Fruit fly (Drosophila melanogaster) whole organism, embryonic: ENCODE data around the gene Notum.

Experiments used
- Abd-B ChIP-seq: fragments of 200-800 bp; sonication (Bioruptor generic); optimal IDR thresholded peaks from 2 replicates; lab custom pipeline; 2018; ENCODE audit warnings: missing biosample characterization, mild to moderate bottlenecking, missing genetic modification characterization, moderate library complexity
- Aef1 ChIP-seq: fragments of 200-800 bp; sonication (Bioruptor generic); IDR thresholded peaks from 3 replicates; pipeline ENCODE4 v1.3.6; 2022; ENCODE audit warnings: missing biosample characterization, missing genetic modification characterization
- Antp ChIP-seq: fragments of 200-800 bp; sonication (Bioruptor generic); optimal IDR thresholded peaks from 3 replicates; lab custom pipeline; 2016; ENCODE audit warnings: missing biosample characterization, missing genetic modification characterization
- Bteb2 ChIP-seq: fragments of 200-800 bp; sonication (Bioruptor generic); optimal IDR thresholded peaks from 2 replicates; lab custom pipeline; 2016; ENCODE audit warnings: missing biosample characterization, missing genetic modification characterization
- CG10979 ChIP-seq: fragments of 200-800 bp; sonication (Bioruptor generic); optimal IDR thresholded peaks from 2 replicates; lab custom pipeline; 2018; ENCODE audit warnings: missing biosample characterization, mild to moderate bottlenecking, missing genetic modification characterization, moderate library complexity
- CG12104 ChIP-seq: fragments of 200-800 bp; sonication (Bioruptor generic); optimal IDR thresholded peaks from 3 replicates; lab custom pipeline; 2016; ENCODE audit warnings: missing biosample characterization, missing genetic modification characterization
- CG12155 ChIP-seq: fragments of 200-800 bp; sonication (Bioruptor generic); optimal IDR thresholded peaks from 3 replicates; lab custom pipeline; 2016; ENCODE audit warnings: missing biosample characterization, missing genetic modification characterization
- CG12659 ChIP-seq: fragments of 200-800 bp; sonication (Bioruptor generic); optimal IDR thresholded peaks from 3 replicates; lab custom pipeline; 2017; ENCODE audit warnings: mild to moderate bottlenecking, missing biosample characterization, missing genetic modification reagents, missing genetic modification characterization
- CG13287 ChIP-seq: fragments of 200-800 bp; sonication (Bioruptor generic); IDR thresholded peaks from 2 replicates; pipeline ENCODE4 v1.3.6; 2022; ENCODE audit warnings: missing biosample characterization, missing genetic modification characterization; ENCODE audit not compliant: partially characterized antibody
- CG13894 ChIP-seq: fragments of 200-800 bp; sonication (Bioruptor generic); optimal IDR thresholded peaks from 3 replicates; lab custom pipeline; 2018; ENCODE audit warnings: missing biosample characterization, mild to moderate bottlenecking, missing genetic modification characterization, moderate library complexity
- CG15073 ChIP-seq: fragments of 200-800 bp; sonication (Bioruptor generic); optimal IDR thresholded peaks from 2 replicates; lab custom pipeline; 2016; ENCODE audit warnings: missing biosample characterization, missing genetic modification characterization
- CG17361 ChIP-seq: fragments of 200-800 bp; sonication (Bioruptor generic); IDR thresholded peaks from 3 replicates; pipeline ENCODE4 v1.3.6; 2022; ENCODE audit warnings: missing biosample characterization, missing genetic modification characterization
- CG2116 ChIP-seq: fragments of 200-800 bp; sonication (Bioruptor generic); optimal IDR thresholded peaks from 3 replicates; lab custom pipeline; 2018; ENCODE audit warnings: missing biosample characterization, mild to moderate bottlenecking, missing genetic modification characterization
- CG2889 ChIP-seq: fragments of 200-800 bp; sonication (Bioruptor generic); IDR thresholded peaks from 3 replicates; pipeline ENCODE4 v1.3.6; 2022; ENCODE audit warnings: missing biosample characterization, missing genetic modification characterization
- CG32767 ChIP-seq: fragments of 200-800 bp; sonication (Bioruptor generic); IDR thresholded peaks from 2 replicates; pipeline ENCODE4 v1.3.6; 2022; ENCODE audit warnings: missing biosample characterization, missing genetic modification characterization
- CG8281 ChIP-seq: fragments of 200-800 bp; sonication (Bioruptor generic); optimal IDR thresholded peaks from 2 replicates; lab custom pipeline; 2018; ENCODE audit warnings: missing biosample characterization, mild to moderate bottlenecking, missing genetic modification characterization, moderate library complexity
- CG8359 ChIP-seq: fragments of 200-800 bp; sonication (Bioruptor generic); optimal IDR thresholded peaks from 2 replicates; lab custom pipeline; 2017; ENCODE audit warnings: missing biosample characterization, mild to moderate bottlenecking, missing genetic modification characterization, borderline replicate concordance
- CG8388 ChIP-seq: fragments of 200-800 bp; sonication (Bioruptor generic); optimal IDR thresholded peaks from 2 replicates; lab custom pipeline; 2019; ENCODE audit warnings: missing biosample characterization, mild to moderate bottlenecking, missing genetic modification characterization, moderate library complexity
- CG9437 ChIP-seq: fragments of 200-800 bp; sonication (Bioruptor generic); optimal IDR thresholded peaks from 2 replicates; lab custom pipeline; 2018; ENCODE audit warnings: missing biosample characterization, mild to moderate bottlenecking, missing genetic modification characterization
- CG9876 ChIP-seq: fragments of 200-800 bp; sonication (Bioruptor generic); optimal IDR thresholded peaks from 2 replicates; lab custom pipeline; 2016; ENCODE audit warnings: missing biosample characterization, missing genetic modification characterization
- CHES-1-like ChIP-seq: fragments of 200-800 bp; sonication (Bioruptor generic); optimal IDR thresholded peaks from 2 replicates; lab custom pipeline; 2016; ENCODE audit warnings: missing biosample characterization, missing genetic modification characterization
- HLH4C ChIP-seq: fragments of 200-800 bp; sonication (Bioruptor generic); IDR thresholded peaks from 3 replicates; pipeline ENCODE4 v1.3.6; 2022; ENCODE audit warnings: missing biosample characterization, missing genetic modification characterization; ENCODE audit not compliant: partially characterized antibody
- Hey ChIP-seq: fragments of 200-800 bp; sonication (Bioruptor generic); optimal IDR thresholded peaks from 3 replicates; lab custom pipeline; 2018; ENCODE audit warnings: missing biosample characterization, mild to moderate bottlenecking, missing genetic modification characterization
- Kr ChIP-seq: fragments of 200-800 bp; sonication (Bioruptor generic); optimal IDR thresholded peaks from 2 replicates; lab custom pipeline; 2017; ENCODE audit warnings: missing biosample characterization, mild to moderate bottlenecking, missing genetic modification characterization
- Lim3 ChIP-seq: fragments of 200-800 bp; sonication (Bioruptor generic); IDR thresholded peaks from 2 replicates; pipeline ENCODE4 v1.3.6; 2022; ENCODE audit warnings: missing biosample characterization, missing genetic modification characterization
- Mad ChIP-seq: fragments of 200-800 bp; sonication (Bioruptor generic); optimal IDR thresholded peaks from 2 replicates; lab custom pipeline; 2016; ENCODE audit warnings: missing biosample characterization, missing genetic modification characterization
- Neu2 ChIP-seq: fragments of 200-800 bp; sonication (Bioruptor generic); optimal IDR thresholded peaks from 3 replicates; lab custom pipeline; 2016; ENCODE audit warnings: missing biosample characterization, missing genetic modification characterization, borderline replicate concordance
- Nf-YB ChIP-seq: fragments of 200-800 bp; sonication (Bioruptor generic); optimal IDR thresholded peaks from 3 replicates; lab custom pipeline; 2019; ENCODE audit warnings: missing biosample characterization, mild to moderate bottlenecking, missing genetic modification characterization, moderate library complexity
- Sry-δ ChIP-seq: fragments of 200-800 bp; sonication (Bioruptor generic); optimal IDR thresholded peaks from 2 replicates; lab custom pipeline; 2016; ENCODE audit warnings: missing biosample characterization, missing genetic modification characterization
- Xrp1 ChIP-seq: fragments of 200-800 bp; sonication (Bioruptor generic); IDR thresholded peaks from 2 replicates; pipeline ENCODE4 v1.3.6; 2022; ENCODE audit warnings: missing biosample characterization, missing genetic modification characterization
- bab2 ChIP-seq: fragments of 200-800 bp; sonication (Bioruptor generic); optimal IDR thresholded peaks from 2 replicates; lab custom pipeline; 2016; ENCODE audit warnings: missing biosample characterization, missing genetic modification characterization
- fd96Cb ChIP-seq: fragments of 200-800 bp; sonication (Bioruptor generic); optimal IDR thresholded peaks from 2 replicates; lab custom pipeline; 2018; ENCODE audit warnings: missing biosample characterization, mild to moderate bottlenecking, missing genetic modification characterization, moderate library complexity
- fu2 ChIP-seq: fragments of 200-800 bp; sonication (Bioruptor generic); optimal IDR thresholded peaks from 2 replicates; lab custom pipeline; 2016; ENCODE audit warnings: missing biosample characterization, missing genetic modification characterization
- gcm ChIP-seq: fragments of 200-800 bp; sonication (Bioruptor generic); optimal IDR thresholded peaks from 2 replicates; lab custom pipeline; 2019; ENCODE audit warnings: missing biosample characterization, mild to moderate bottlenecking, missing genetic modification characterization, moderate library complexity
- hbn ChIP-seq: fragments of 200-800 bp; sonication (Bioruptor generic); IDR thresholded peaks from 2 replicates; pipeline ENCODE4 v1.3.6; 2022; ENCODE audit warnings: missing biosample characterization, missing genetic modification characterization; ENCODE audit not compliant: partially characterized antibody
- ind ChIP-seq: fragments of 200-800 bp; sonication (Bioruptor generic); optimal IDR thresholded peaks from 3 replicates; lab custom pipeline; 2016; ENCODE audit warnings: missing biosample characterization, missing genetic modification characterization
- kah ChIP-seq: fragments of 200-800 bp; sonication (Bioruptor generic); optimal IDR thresholded peaks from 2 replicates; lab custom pipeline; 2018; ENCODE audit warnings: missing biosample characterization, mild to moderate bottlenecking, missing genetic modification characterization
- kay ChIP-seq: fragments of 200-800 bp; sonication (Bioruptor generic); optimal IDR thresholded peaks from 2 replicates; lab custom pipeline; 2016; ENCODE audit warnings: missing biosample characterization, missing genetic modification characterization
- lola ChIP-seq, 3 experiments: fragments of >200 bp in 2 of 3; fragments of 200-800 bp in 1 of 3; sonication (Bioruptor generic) in 1 of 3; optimal IDR thresholded peaks; 2 replicates each; lab custom pipeline; 2017 to 2019; ENCODE audit warnings: missing biosample characterization in 3 of 3, missing genetic modification characterization in 3 of 3, mild to moderate bottlenecking in 1 of 3, moderate library complexity in 1 of 3
- lov ChIP-seq, 2 experiments: fragments of 200-800 bp in 1 of 2; fragments of >200 bp in 1 of 2; sonication (Bioruptor generic) in 1 of 2; IDR thresholded peaks in 1 of 2; optimal IDR thresholded peaks in 1 of 2; 2 replicates in 1 of 2; 3 replicates in 1 of 2; pipeline versions ENCODE4 v1.3.6 to Lab custom; 2017 to 2022; ENCODE audit warnings: missing biosample characterization in 1 of 2, missing genetic modification characterization in 1 of 2
- mirr ChIP-seq: fragments of 200-800 bp; sonication (Bioruptor generic); optimal IDR thresholded peaks from 3 replicates; lab custom pipeline; 2018; ENCODE audit warnings: missing biosample characterization, mild to moderate bottlenecking, missing genetic modification characterization
- phol ChIP-seq: fragments of 200-800 bp; sonication (Bioruptor generic); optimal IDR thresholded peaks from 3 replicates; lab custom pipeline; 2018; ENCODE audit warnings: missing biosample characterization, mild to moderate bottlenecking, missing genetic modification characterization, moderate library complexity
- scrt ChIP-seq: fragments of 200-800 bp; sonication (Bioruptor generic); optimal IDR thresholded peaks from 2 replicates; lab custom pipeline; 2018; ENCODE audit warnings: missing biosample characterization, mild to moderate bottlenecking, missing genetic modification characterization, moderate library complexity
- slp2 ChIP-seq: fragments of 200-800 bp; sonication (Bioruptor generic); optimal IDR thresholded peaks from 2 replicates; lab custom pipeline; 2016; ENCODE audit warnings: missing biosample characterization, missing genetic modification characterization
- sqz ChIP-seq: fragments of 200-800 bp; sonication (Bioruptor generic); optimal IDR thresholded peaks from 3 replicates; lab custom pipeline; 2018; ENCODE audit warnings: missing biosample characterization, mild to moderate bottlenecking, missing genetic modification characterization
- ssp ChIP-seq: fragments of 200-800 bp; sonication (Bioruptor generic); IDR thresholded peaks from 2 replicates; pipeline ENCODE4 v1.3.6; 2022; ENCODE audit warnings: missing biosample characterization, missing genetic modification characterization
- sug ChIP-seq: fragments of 200-800 bp; optimal IDR thresholded peaks from 2 replicates; lab custom pipeline; 2019; ENCODE audit warnings: missing biosample characterization, mild to moderate bottlenecking, missing genetic modification characterization, moderate library complexity
- wor ChIP-seq: fragments of 200-800 bp; sonication (Bioruptor generic); IDR thresholded peaks from 2 replicates; pipeline ENCODE4 v1.3.6; 2022; ENCODE audit warnings: missing biosample characterization, missing genetic modification characterization

The Notum gene

dm6 chr3L:16037048-16037477 lies 13.8 kb downstream of the Notum start (continued):
- TF ChIP-seq Nf-YB (GFP tag; lab: Kevin White, UChicago) (peak; percentile 48), lola (GFP tag; optimal IDR thresholded peaks at IDR 0.05; lab: Kevin White, UChicago) (peak in 1 of 3 experiments; percentile 55), phol (peak; percentile 80), Hey (tag; lab: Kevin White, UChicago) (no peak), Abd-B (GFP tag; lab: Kevin White, UChicago) (no peak), Lim3 (GFP tag; lab: Robert Waterston, UW) (0 out of 2 replicates have a peak, but pooled peaks have one; percentile 6), Neu2 (GFP tag; lab: Kevin White, UChicago) (peak; percentile 54), CG32767 (GFP tag; lab: Robert Waterston, UW) (no peak), lov (optimal IDR thresholded peaks at IDR 0.05; lab: Kevin White, UChicago) (no peak), lov (GFP tag; IDR thresholded peaks at IDR 0.05; lab: Robert Waterston, UW) (peak; percentile 76; the same call in 2 of the 3 replicates), Bteb2 (peak; percentile 80), Aef1 (GFP tag; lab: Robert Waterston, UW) (peak; percentile 66; the same call in 2 of the 3 replicates), CG2889 (GFP tag; lab: Robert Waterston, UW) (peak; percentile 69; the same call in 2 of the 3 replicates), Xrp1 (GFP tag; lab: Robert Waterston, UW) (peak; percentile 85), CG13287 (GFP tag; lab: Robert Waterston, UW) (peak; percentile 80), CG8388 (GFP tag; lab: Kevin White, UChicago) (peak; percentile 68), CG12659 (peak; percentile 79), CG17361 (GFP tag; lab: Robert Waterston, UW) (peak; percentile 62; the same call in 1 of the 3 replicates), CG2116 (GFP tag; lab: Kevin White, UChicago) (peak; percentile 95), kah (peak; percentile 12), sug (tag; lab: Kevin White, UChicago) (peak; percentile 64), Kr (GFP tag; lab: Kevin White, UChicago) (no peak), CG9437 (GFP tag; lab: Kevin White, UChicago) (peak; percentile 53), fd96Cb (tag; lab: Kevin White, UChicago) (peak; percentile 54), hbn (0 out of 2 replicates have a peak, but pooled peaks have one; percentile 30), bab2 (GFP tag; lab: Kevin White, UChicago) (peak; percentile 75), mirr (GFP tag; lab: Kevin White, UChicago) (no peak), CG9876 (GFP tag; lab: Kevin White, UChicago) (peak; percentile 69), sqz (GFP tag; lab: Kevin White, UChicago) (no peak), gcm (peak; percentile 70), ssp (peak; percentile 65; the same call in 1 of the 2 replicates), CG10979 (peak; percentile 68), CG15073 (GFP tag; lab: Kevin White, UChicago) (no peak), Antp (GFP tag; lab: Kevin White, UChicago) (peak; percentile 67), Mad (GFP tag; lab: Kevin White, UChicago) (peak; percentile 69), fu2 (GFP tag; lab: Kevin White, UChicago) (peak; percentile 73), CG13894 (tag; lab: Kevin White, UChicago) (peak; percentile 84), kay (GFP tag; lab: Kevin White, UChicago) (peak; percentile 93), CG12104 (GFP tag; lab: Kevin White, UChicago) (peak; percentile 56), wor (GFP tag; lab: Robert Waterston, UW) (0 out of 2 replicates have a peak, but pooled peaks have one; percentile 37), HLH4C (peak; percentile 44; the same call in 1 of the 3 replicates), ind (peak; percentile 73), CG8359 (GFP tag; lab: Kevin White, UChicago) (peak; percentile 35), CG8281 (tag; lab: Kevin White, UChicago) (peak; percentile 43), scrt (GFP tag; lab: Kevin White, UChicago) (peak; percentile 65), slp2 (GFP tag; lab: Kevin White, UChicago) (peak; percentile 56), CG12155 (GFP tag; lab: Kevin White, UChicago) (peak; percentile 75), Sry-δ (peak; percentile 77), CHES-1-like (GFP tag; lab: Kevin White, UChicago) (peak; percentile 84)
